Worm (Caenorhabditis elegans) whole organism, midembryonic: ENCODE measurements around the gene cnnm-3.

Source experiments
- T22C8.4 ChIP-seq: fragments of 200-800 bp; sonication (Bioruptor generic); IDR thresholded peaks from 2 replicates; pipeline ENCODE4 v1.3.6; 2022; ENCODE audit warnings: missing genetic modification characterization, missing compliant biosample characterization
- cog-1 ChIP-seq: sonication (generic microtip); optimal IDR thresholded peaks from 2 replicates; lab custom pipeline; 2016; ENCODE audit warnings: missing genetic modification characterization, missing compliant biosample characterization
- flt-1 ChIP-seq: fragments of 200-800 bp; sonication (Bioruptor generic); IDR thresholded peaks from 2 replicates; pipeline ENCODE4 v1.3.6; 2022; ENCODE audit warnings: missing genetic modification characterization, missing compliant biosample characterization
- klf-2 ChIP-seq: fragments of 200-800 bp; sonication (Bioruptor generic); conservative IDR thresholded peaks from 2 replicates; pipeline ENCODE4 v1.3.6; 2022; ENCODE audit warnings: missing genetic modification reagents, missing genetic modification characterization, missing compliant biosample characterization
- med-1 ChIP-seq: sonication (generic microtip); optimal IDR thresholded peaks from 2 replicates; lab custom pipeline; 2017; ENCODE audit warnings: missing genetic modification characterization, mild to moderate bottlenecking, missing compliant biosample characterization, antibody characterized with exemption, missing genetic modification reagents; ENCODE audit not compliant: insufficient read depth
- ref-1 ChIP-seq: fragments of 200-800 bp; sonication (Bioruptor generic); conservative IDR thresholded peaks from 2 replicates; pipeline ENCODE4 v1.3.6; 2022; ENCODE audit warnings: missing genetic modification reagents, missing genetic modification characterization, missing compliant biosample characterization
- tab-1 ChIP-seq: fragments of 200-800 bp; sonication (Bioruptor generic); IDR thresholded peaks from 2 replicates; pipeline ENCODE4 v1.3.6; 2022; ENCODE audit warnings: missing genetic modification characterization, missing compliant biosample characterization
- ztf-23 ChIP-seq: fragments of 200-800 bp; sonication (Bioruptor generic); IDR thresholded peaks from 2 replicates; pipeline ENCODE4 v1.3.6; 2022; ENCODE audit warnings: missing genetic modification reagents, missing genetic modification characterization, missing compliant biosample characterization
- ztf-29 ChIP-seq: fragments of 200-800 bp; sonication (Bioruptor generic); IDR thresholded peaks from 2 replicates; pipeline ENCODE4 v1.3.6; 2022; ENCODE audit warnings: missing genetic modification reagents, missing genetic modification characterization, missing compliant biosample characterization

cnnm-3 gene

DNA sequence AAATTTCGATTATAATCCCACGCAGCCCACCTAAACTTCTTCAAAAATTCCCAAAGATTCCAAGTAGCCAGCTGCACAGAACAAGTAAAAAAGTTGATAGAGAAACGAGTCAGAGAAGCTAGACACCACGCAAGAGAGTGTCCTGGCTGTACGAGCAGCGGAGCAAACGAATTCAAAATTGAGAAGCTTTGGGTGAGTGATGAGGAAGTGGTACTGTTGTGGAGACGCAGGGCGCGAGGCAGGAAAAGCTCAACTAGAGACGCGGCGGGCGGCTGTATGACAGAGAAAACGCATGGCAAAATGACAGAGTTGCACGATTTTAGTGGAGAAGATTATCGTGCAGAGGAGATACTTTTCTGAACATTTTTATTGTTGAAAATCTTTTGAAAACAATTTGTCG is 3.6 kb upstream of the cnnm-3 start:
- no peak for TF ChIP-seq cog-1 (tag; lab: Kevin White, UChicago)
- TF ChIP-seq T22C8.4 (GFP tag; lab: Robert Waterston, UW), result no peak
- TF ChIP-seq tab-1 (GFP tag; lab: Robert Waterston, UW), result no peak
- no peak for TF ChIP-seq ref-1 (GFP tag; lab: Robert Waterston, UW)
- no peak for TF ChIP-seq flt-1 (GFP tag; lab: Robert Waterston, UW)
- no peak for TF ChIP-seq med-1
- no peak for TF ChIP-seq klf-2 (GFP tag; lab: Robert Waterston, UW)
- TF ChIP-seq ztf-29 (GFP tag; lab: Robert Waterston, UW), result no peak
- TF ChIP-seq ztf-23 (GFP tag; lab: Robert Waterston, UW), result no peak

DNA sequence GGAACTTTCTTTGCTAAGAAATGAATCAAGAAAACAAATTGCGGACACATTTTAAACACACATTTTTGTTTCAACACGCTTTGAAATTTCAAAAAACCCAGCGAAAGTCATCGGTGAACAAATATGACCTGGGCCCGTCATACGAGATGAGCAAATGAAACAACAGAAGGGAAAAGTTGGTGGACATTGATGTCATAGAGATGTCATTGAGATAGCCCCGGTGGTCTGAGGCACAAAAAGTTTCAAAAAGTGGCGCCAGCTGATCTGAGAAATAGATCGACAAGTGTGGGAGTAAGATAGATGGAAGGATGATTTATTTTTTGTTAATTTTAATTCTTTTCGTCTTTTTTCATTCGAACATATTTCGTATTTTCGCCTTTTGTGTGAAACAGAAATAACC is 3.0 kb upstream of the cnnm-3 start:
- TF ChIP-seq ztf-23 (GFP tag; lab: Robert Waterston, UW), result no peak
- TF ChIP-seq T22C8.4 (GFP tag; lab: Robert Waterston, UW), result no peak
- TF ChIP-seq klf-2 (GFP tag; lab: Robert Waterston, UW), result no peak
- no peak for TF ChIP-seq tab-1 (GFP tag; lab: Robert Waterston, UW)
- TF ChIP-seq flt-1 (GFP tag; lab: Robert Waterston, UW), result no peak
- no peak for TF ChIP-seq cog-1 (tag; lab: Kevin White, UChicago)
- TF ChIP-seq ztf-29 (GFP tag; lab: Robert Waterston, UW), result no peak
- no peak for TF ChIP-seq med-1
- TF ChIP-seq ref-1 (GFP tag; lab: Robert Waterston, UW), result no peak

DNA sequence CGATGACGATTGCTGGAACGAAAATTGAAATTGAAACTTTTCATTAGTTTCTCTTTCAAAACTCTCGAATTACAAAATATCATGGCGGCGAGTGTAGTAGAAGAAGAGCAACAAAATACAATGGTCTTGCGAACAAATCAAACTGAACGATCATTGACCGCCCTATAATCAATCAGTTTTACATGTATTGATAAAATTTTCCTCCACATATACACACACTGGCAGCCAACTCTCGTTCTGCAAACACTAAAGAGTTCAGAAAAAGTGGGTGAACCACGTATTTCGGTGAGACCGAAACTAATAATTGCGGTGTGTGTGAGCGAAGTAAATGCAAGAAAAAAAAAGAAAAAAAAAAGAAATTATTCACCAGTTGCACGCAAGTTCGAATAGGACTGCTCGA is 1.6 kb upstream of the cnnm-3 start:
- TF ChIP-seq ref-1 (GFP tag; lab: Robert Waterston, UW) (no peak), med-1 (no peak), cog-1 (tag; lab: Kevin White, UChicago) (no peak), klf-2 (GFP tag; lab: Robert Waterston, UW) (no peak), tab-1 (GFP tag; lab: Robert Waterston, UW) (no peak), ztf-29 (GFP tag; lab: Robert Waterston, UW) (no peak), ztf-23 (GFP tag; lab: Robert Waterston, UW) (no peak), T22C8.4 (GFP tag; lab: Robert Waterston, UW) (no peak), flt-1 (GFP tag; lab: Robert Waterston, UW) (no peak)

DNA sequence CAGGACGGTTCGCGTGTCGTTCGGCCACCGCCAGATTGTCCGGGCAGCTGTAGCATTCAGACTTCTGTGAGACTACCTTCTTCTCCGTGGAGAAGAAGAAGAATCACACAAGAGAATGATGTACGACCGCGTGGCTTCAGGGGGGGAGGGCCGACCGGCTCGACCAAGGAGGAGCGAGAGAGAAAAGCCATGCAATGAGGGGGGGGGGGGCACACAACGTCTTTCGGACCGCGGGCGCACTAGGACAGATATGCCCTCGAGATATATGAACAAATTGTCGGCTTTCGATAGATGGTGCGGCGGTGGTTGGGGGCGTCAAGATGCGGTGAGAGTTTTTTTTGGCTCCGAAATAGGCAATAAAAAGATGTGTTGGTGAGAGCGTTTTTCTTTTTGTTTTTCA is 5.0 kb downstream of the cnnm-3 start:
- no peak for TF ChIP-seq tab-1 (GFP tag; lab: Robert Waterston, UW)
- no peak for TF ChIP-seq cog-1 (tag; lab: Kevin White, UChicago)
- TF ChIP-seq ref-1 (GFP tag; lab: Robert Waterston, UW), result no peak
- TF ChIP-seq ztf-23 (GFP tag; lab: Robert Waterston, UW), result no peak

DNA sequence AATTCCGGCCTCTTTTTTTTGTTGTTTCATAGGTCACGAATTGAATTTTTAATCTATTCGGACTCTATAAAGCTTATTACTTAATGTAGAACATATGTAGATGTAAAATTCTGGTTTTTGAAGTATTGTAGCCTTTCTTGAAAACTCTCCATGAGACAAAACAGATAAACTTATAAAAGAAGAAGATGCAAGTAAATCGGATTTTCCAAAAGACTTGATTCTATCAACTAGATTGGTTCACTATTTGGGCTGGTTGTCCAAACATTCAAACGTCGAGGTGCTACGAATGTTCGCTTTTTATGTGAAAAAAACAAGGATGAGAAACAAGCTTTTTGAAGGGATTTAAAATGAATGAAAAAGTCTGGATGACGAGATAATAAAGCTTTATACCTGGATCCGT is 5.6 kb downstream of the cnnm-3 start:
- TF ChIP-seq cog-1 (tag; lab: Kevin White, UChicago), result no peak
- no peak for TF ChIP-seq T22C8.4 (GFP tag; lab: Robert Waterston, UW)
- no peak for TF ChIP-seq tab-1 (GFP tag; lab: Robert Waterston, UW)
- no peak for TF ChIP-seq flt-1 (GFP tag; lab: Robert Waterston, UW)

DNA sequence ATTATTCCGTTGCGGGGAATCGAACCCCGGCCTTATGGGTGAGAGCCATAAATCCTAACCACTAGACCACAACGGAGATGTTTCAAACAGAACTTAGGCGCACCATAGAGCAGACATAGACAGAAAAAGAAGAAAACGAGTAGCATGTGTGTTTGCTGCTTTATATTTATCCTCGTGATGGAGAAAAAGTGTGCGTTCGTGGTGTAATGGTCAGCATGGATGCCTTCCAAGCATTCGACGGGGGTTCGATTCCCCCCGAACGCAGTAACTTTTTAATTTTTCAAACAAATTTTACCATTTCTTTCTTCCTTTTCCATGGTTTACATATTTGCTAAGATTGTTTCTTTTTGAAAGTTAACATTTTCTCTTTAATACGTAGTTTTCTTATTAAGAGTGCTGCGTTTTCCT is 9.7 kb downstream of the cnnm-3 start:
- TF ChIP-seq med-1 (peak; percentile 79), T22C8.4 (GFP tag; lab: Robert Waterston, UW) (peak; percentile 94), tab-1 (GFP tag; lab: Robert Waterston, UW) (peak; percentile 97), klf-2 (GFP tag; lab: Robert Waterston, UW) (peak; percentile 95), ztf-23 (GFP tag; lab: Robert Waterston, UW) (peak; percentile 98), flt-1 (GFP tag; lab: Robert Waterston, UW) (peak; percentile 97), cog-1 (tag; lab: Kevin White, UChicago) (peak; percentile 92), ref-1 (GFP tag; lab: Robert Waterston, UW) (peak; percentile 92), ztf-29 (GFP tag; lab: Robert Waterston, UW) (peak; percentile 96)

DNA sequence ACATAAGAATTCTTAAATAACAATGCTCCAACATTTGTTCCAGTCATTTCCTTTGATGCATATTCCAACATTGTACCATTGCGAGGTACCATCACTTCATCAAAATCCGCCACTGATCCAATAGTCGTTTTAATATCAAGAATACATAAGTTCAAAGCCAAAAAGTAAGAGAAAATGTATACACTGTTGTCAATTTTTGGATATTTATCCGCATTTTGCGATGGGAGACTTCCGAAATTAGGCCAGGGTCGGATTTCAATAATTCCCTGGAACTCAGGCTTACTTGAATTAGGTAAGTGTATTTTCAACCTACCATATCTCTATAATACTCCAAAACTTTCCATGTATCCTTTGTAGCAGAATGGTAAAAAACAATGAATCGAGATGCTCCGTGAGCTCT is 11.4 kb downstream of the cnnm-3 start, which contains the start of gene M02F4.2:
Gene M02F4.2, minus strand, starts transcription at position 101 of the 400 bp plus-strand sequence.
- TF ChIP-seq klf-2 (GFP tag; lab: Robert Waterston, UW), result no peak
- TF ChIP-seq med-1, result no peak
- no peak for TF ChIP-seq T22C8.4 (GFP tag; lab: Robert Waterston, UW)
- no peak for TF ChIP-seq cog-1 (tag; lab: Kevin White, UChicago)
- no peak for TF ChIP-seq ztf-29 (GFP tag; lab: Robert Waterston, UW)

DNA sequence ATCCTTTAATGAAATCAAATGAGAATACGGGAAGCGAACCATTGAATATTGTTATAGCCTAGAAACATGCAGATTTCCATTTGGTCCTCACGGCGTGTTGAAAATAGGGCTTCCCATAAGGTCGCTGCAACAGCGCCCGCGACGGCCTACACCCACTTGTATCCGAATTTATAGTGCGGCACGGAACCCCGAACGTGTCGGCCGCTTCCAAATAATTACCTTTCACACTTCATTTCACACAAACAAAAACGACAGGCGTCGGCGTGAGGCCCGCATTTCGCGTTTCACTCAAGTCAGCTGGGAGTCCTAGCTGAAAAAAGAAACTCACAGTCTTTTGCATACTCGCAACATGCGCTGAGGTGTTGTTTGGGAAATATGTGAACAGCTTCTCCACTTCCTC is 12.2 kb downstream of the cnnm-3 start:
- no peak for TF ChIP-seq ztf-23 (GFP tag; lab: Robert Waterston, UW)
- no peak for TF ChIP-seq ref-1 (GFP tag; lab: Robert Waterston, UW)
- TF ChIP-seq tab-1 (GFP tag; lab: Robert Waterston, UW), result no peak
- TF ChIP-seq ztf-29 (GFP tag; lab: Robert Waterston, UW), result no peak
- no peak for TF ChIP-seq med-1
- TF ChIP-seq flt-1 (GFP tag; lab: Robert Waterston, UW), result no peak
- TF ChIP-seq cog-1 (tag; lab: Kevin White, UChicago), result no peak
- TF ChIP-seq T22C8.4 (GFP tag; lab: Robert Waterston, UW), result no peak
- no peak for TF ChIP-seq klf-2 (GFP tag; lab: Robert Waterston, UW)

DNA sequence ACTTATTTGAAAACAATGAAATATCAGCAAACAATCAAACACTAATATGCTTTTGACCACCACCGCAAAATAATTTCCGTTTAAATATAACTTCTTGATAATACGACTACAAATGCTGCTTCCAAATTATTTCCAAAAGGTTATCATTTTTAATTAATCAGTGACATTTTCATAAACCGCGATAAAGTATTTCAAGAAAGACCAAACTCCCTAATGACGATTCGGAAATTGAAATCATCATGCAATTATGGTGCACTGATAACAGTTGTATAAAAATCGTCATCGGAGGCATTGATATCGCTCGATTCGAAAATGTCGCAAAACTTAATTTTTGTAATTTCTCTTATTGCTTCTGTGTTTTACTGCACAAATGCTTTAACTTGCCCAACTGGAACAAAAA is 14.2 kb downstream of the cnnm-3 start, which contains the start of gene clec-265:
Gene clec-265, plus strand, starts transcription at position 300 of the 400 bp plus-strand sequence.
- TF ChIP-seq tab-1 (GFP tag; lab: Robert Waterston, UW) (no peak), ztf-29 (GFP tag; lab: Robert Waterston, UW) (no peak), T22C8.4 (GFP tag; lab: Robert Waterston, UW) (no peak), klf-2 (GFP tag; lab: Robert Waterston, UW) (no peak), ztf-23 (GFP tag; lab: Robert Waterston, UW) (no peak), cog-1 (tag; lab: Kevin White, UChicago) (no peak), ref-1 (GFP tag; lab: Robert Waterston, UW) (no peak), flt-1 (GFP tag; lab: Robert Waterston, UW) (no peak), med-1 (no peak)

DNA sequence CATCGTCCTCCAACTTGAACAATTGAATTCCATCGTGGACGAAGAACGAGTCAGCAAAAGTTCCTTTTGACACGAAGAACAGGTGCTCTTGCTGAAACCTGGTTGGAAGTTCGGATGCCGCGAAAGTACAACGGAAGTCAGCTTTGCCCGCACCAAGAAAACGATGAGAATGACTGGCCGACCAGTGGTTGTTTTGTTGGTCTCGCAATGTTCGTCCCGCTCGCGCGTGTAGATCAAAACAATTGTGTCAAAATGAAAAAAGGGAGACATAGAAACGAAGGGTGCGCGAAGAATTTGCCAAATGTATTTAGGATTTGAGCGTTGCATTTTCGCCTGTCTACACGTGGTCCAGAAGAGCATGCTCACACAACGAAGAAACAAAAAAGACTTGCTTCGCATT is 16.6 kb downstream of the cnnm-3 start, which contains the start of gene M02F4.1:
Gene M02F4.1, minus strand, starts transcription at position 101 of the 400 bp plus-strand sequence.
- TF ChIP-seq ztf-29 (GFP tag; lab: Robert Waterston, UW) (no peak), med-1 (no peak), T22C8.4 (GFP tag; lab: Robert Waterston, UW) (no peak), ref-1 (GFP tag; lab: Robert Waterston, UW) (no peak), tab-1 (GFP tag; lab: Robert Waterston, UW) (no peak), ztf-23 (GFP tag; lab: Robert Waterston, UW) (no peak), flt-1 (GFP tag; lab: Robert Waterston, UW) (no peak), klf-2 (GFP tag; lab: Robert Waterston, UW) (no peak), cog-1 (tag; lab: Kevin White, UChicago) (no peak)
